ENCODE assay signal across 5 worm cellular contexts in the genomic region with DNA sequence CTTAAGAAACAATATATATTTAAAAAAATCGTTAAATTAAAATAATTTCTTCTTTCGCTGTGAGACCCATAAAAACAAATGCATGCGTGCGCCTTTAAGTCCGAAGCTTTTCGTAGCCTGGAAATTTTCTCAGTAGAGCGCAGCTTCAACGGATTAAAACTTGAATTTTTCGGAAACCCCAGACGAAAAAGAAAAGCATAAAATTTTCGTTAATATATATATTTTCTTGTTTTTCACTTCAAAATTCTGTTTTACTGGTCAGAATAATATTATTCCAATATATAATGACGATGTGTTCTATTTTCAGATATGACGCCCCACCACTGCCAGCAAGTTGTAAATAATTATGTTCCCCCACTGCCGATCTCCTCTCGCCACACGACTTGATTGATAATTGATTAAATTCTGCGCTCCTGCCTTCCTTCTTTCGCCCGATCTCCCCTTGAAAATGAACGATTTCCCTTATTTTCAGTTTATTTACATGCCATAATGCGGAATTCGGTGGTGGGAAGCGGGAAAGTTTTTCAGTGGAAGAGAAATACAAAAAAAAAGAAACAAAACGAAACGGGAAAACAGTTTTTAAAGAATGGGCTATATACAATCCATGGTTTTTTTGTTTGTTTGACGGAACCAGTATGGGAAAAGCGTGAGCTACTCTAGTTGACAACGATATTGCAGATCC.
TF ChIP-seq lines count a peak whose summit lies in the region.

No protein-coding gene starts in this region.

TF ChIP-seq in whole organism, L1 larva, 84 proteins besides CTCF, POLR2A, EP300 and RAD21 (continued from another document and continues in another):
- TF ChIP-seq aha-1 (tag; optimal IDR thresholded peaks at IDR 0.05; lab: Kevin White, UChicago) = no peak
- no peak for TF ChIP-seq vab-15 (tag; optimal IDR thresholded peaks at IDR 0.05; lab: Kevin White, UChicago)
- TF ChIP-seq lin-13 (GFP tag; optimal IDR thresholded peaks at IDR 0.05; lab: Kevin White, UChicago) = no peak
- no peak for TF ChIP-seq dpl-1 (GFP tag; optimal IDR thresholded peaks at IDR 0.05; lab: Kevin White, UChicago)
- TF ChIP-seq C04F5.9 (tag; optimal IDR thresholded peaks at IDR 0.05; lab: Kevin White, UChicago) = no peak
- TF ChIP-seq skn-1 (tag; optimal IDR thresholded peaks at IDR 0.05; lab: Kevin White, UChicago) = no peak
- TF ChIP-seq alr-1 (tag; optimal IDR thresholded peaks at IDR 0.05; lab: Kevin White, UChicago; ENCODE audit: borderline replicate concordance) = no peak
- TF ChIP-seq elt-2 (tag; optimal IDR thresholded peaks at IDR 0.05; lab: Kevin White, UChicago) = peak; percentile 30
- TF ChIP-seq nhr-237 (tag; optimal IDR thresholded peaks at IDR 0.05; lab: Kevin White, UChicago) = no peak
- no peak for TF ChIP-seq pag-3 (tag; optimal IDR thresholded peaks at IDR 0.05; lab: Kevin White, UChicago; ENCODE audit: borderline replicate concordance, insufficient read depth)
- no peak for TF ChIP-seq hpl-2 (GFP tag; optimal IDR thresholded peaks at IDR 0.05; lab: Kevin White, UChicago)
- no peak for TF ChIP-seq isw-1 (GFP tag; IDR thresholded peaks at IDR 0.05; lab: Robert Waterston, UW)
- no peak for TF ChIP-seq pqm-1 (tag; optimal IDR thresholded peaks at IDR 0.05; lab: Kevin White, UChicago)
- TF ChIP-seq ztf-11 (tag; optimal IDR thresholded peaks at IDR 0.05; lab: Kevin White, UChicago) = peak in 1 of 2 experiments; percentile 11
- TF ChIP-seq nhr-12 (tag; optimal IDR thresholded peaks at IDR 0.05; lab: Kevin White, UChicago) = no peak
- peak; percentile 56 for TF ChIP-seq nhr-90 (tag; optimal IDR thresholded peaks at IDR 0.05; lab: Kevin White, UChicago; ENCODE audit: poor library complexity)
- TF ChIP-seq nhr-11 (tag; optimal IDR thresholded peaks at IDR 0.05; lab: Kevin White, UChicago) = no peak
- no peak for TF ChIP-seq tlp-1 (tag; optimal IDR thresholded peaks at IDR 0.05; lab: Kevin White, UChicago)
- TF ChIP-seq jun-1 (tag; optimal IDR thresholded peaks at IDR 0.05; lab: Kevin White, UChicago) = no peak
- no peak for TF ChIP-seq nhr-28 (tag; optimal IDR thresholded peaks at IDR 0.05; lab: Kevin White, UChicago)
- TF ChIP-seq blmp-1 (tag; optimal IDR thresholded peaks at IDR 0.05; lab: Kevin White, UChicago) = no peak
- peak; percentile 20 for TF ChIP-seq nhr-20 (tag; optimal IDR thresholded peaks at IDR 0.05; lab: Kevin White, UChicago)
- TF ChIP-seq nhr-85 (tag; lab: Kevin White, UChicago) = peak; percentile 50
- TF ChIP-seq ceh-63 (GFP tag; optimal IDR thresholded peaks at IDR 0.05; lab: Kevin White, UChicago) = no peak
- no peak for TF ChIP-seq sox-4 (tag; optimal IDR thresholded peaks at IDR 0.05; lab: Kevin White, UChicago)

TF ChIP-seq in whole organism, L2 larva, 48 proteins besides CTCF, POLR2A, EP300 and RAD21 (continued from another document and continues in another):
- TF ChIP-seq unc-62 (GFP tag; optimal IDR thresholded peaks at IDR 0.05; lab: Kevin White, UChicago) (no peak), lsy-2 (tag; optimal IDR thresholded peaks at IDR 0.05; lab: Kevin White, UChicago) (peak in 1 of 2 experiments; percentile 37), ceh-16 (tag; optimal IDR thresholded peaks at IDR 0.05; lab: Kevin White, UChicago) (no peak), ztf-1 (GFP tag; conservative IDR thresholded peaks at IDR 0.05; lab: Robert Waterston, UW) (no peak), crh-2 (tag; optimal IDR thresholded peaks at IDR 0.05; lab: Kevin White, UChicago) (peak; percentile 16), zag-1 (tag; optimal IDR thresholded peaks at IDR 0.05; lab: Kevin White, UChicago) (no peak), nhr-237 (tag; optimal IDR thresholded peaks at IDR 0.05; lab: Kevin White, UChicago) (no peak), nhr-129 (tag; optimal IDR thresholded peaks at IDR 0.05; lab: Kevin White, UChicago) (peak; percentile 65), nhr-25 (tag; optimal IDR thresholded peaks at IDR 0.05; lab: Kevin White, UChicago) (no peak), aly-2 (tag; optimal IDR thresholded peaks at IDR 0.05; lab: Kevin White, UChicago) (no peak), unc-55 (GFP tag; optimal IDR thresholded peaks at IDR 0.05; lab: Kevin White, UChicago) (no peak), lin-39 (tag; optimal IDR thresholded peaks at IDR 0.05; lab: Kevin White, UChicago) (no peak), nhr-10 (tag; optimal IDR thresholded peaks at IDR 0.05; lab: Kevin White, UChicago) (no peak), nhr-6 (tag; optimal IDR thresholded peaks at IDR 0.05; lab: Kevin White, UChicago) (no peak), nhr-21 (tag; optimal IDR thresholded peaks at IDR 0.05; lab: Kevin White, UChicago) (peak; percentile 48), peb-1 (tag; optimal IDR thresholded peaks at IDR 0.05; lab: Kevin White, UChicago) (no peak), sma-9 (GFP tag; optimal IDR thresholded peaks at IDR 0.05; lab: Kevin White, UChicago) (no peak), sma-9 (tag; optimal IDR thresholded peaks at IDR 0.05; lab: Kevin White, UChicago) (no peak), lin-11 (tag; optimal IDR thresholded peaks at IDR 0.05; lab: Kevin White, UChicago) (no peak), elt-3 (tag; optimal IDR thresholded peaks at IDR 0.05; lab: Kevin White, UChicago) (no peak), gmeb-1 (tag; optimal IDR thresholded peaks at IDR 0.05; lab: Kevin White, UChicago) (no peak), ztf-4 (tag; optimal IDR thresholded peaks at IDR 0.05; lab: Kevin White, UChicago) (peak; percentile 2), lin-13 (GFP tag; optimal IDR thresholded peaks at IDR 0.05; lab: Kevin White, UChicago) (peak; percentile 47), Y55F3AM.14 (GFP tag; optimal IDR thresholded peaks at IDR 0.05; lab: Kevin White, UChicago) (peak; percentile 54), F13H6.1 (tag; optimal IDR thresholded peaks at IDR 0.05; lab: Kevin White, UChicago) (no peak), ZK546.5 (tag; optimal IDR thresholded peaks at IDR 0.05; lab: Kevin White, UChicago) (no peak), skn-1 (tag; optimal IDR thresholded peaks at IDR 0.05; lab: Kevin White, UChicago) (no peak)

TF ChIP-seq in whole organism, L3 larva, 47 proteins besides CTCF, POLR2A, EP300 and RAD21 (continued from another document):
- TF ChIP-seq nhr-23 (tag; optimal IDR thresholded peaks at IDR 0.05; lab: Kevin White, UChicago) = peak; percentile 14
- TF ChIP-seq nhr-11 (tag; optimal IDR thresholded peaks at IDR 0.05; lab: Kevin White, UChicago) = no peak
- TF ChIP-seq elt-3 (tag; optimal IDR thresholded peaks at IDR 0.05; lab: Kevin White, UChicago) = no peak
- TF ChIP-seq eor-1 (tag; optimal IDR thresholded peaks at IDR 0.05; lab: Kevin White, UChicago) = no peak
- no peak for TF ChIP-seq daf-12 (tag; optimal IDR thresholded peaks at IDR 0.05; lab: Kevin White, UChicago)
- no peak for TF ChIP-seq mml-1 (tag; optimal IDR thresholded peaks at IDR 0.05; lab: Kevin White, UChicago)
- peak; percentile 17 for TF ChIP-seq jun-1 (tag; optimal IDR thresholded peaks at IDR 0.05; lab: Kevin White, UChicago)
- TF ChIP-seq fkh-2 (tag; optimal IDR thresholded peaks at IDR 0.05; lab: Kevin White, UChicago) = no peak
- TF ChIP-seq R02D3.7 (tag; optimal IDR thresholded peaks at IDR 0.05; lab: Kevin White, UChicago) = no peak
- peak; percentile 65 for TF ChIP-seq nhr-43 (tag; optimal IDR thresholded peaks at IDR 0.05; lab: Kevin White, UChicago; ENCODE audit: poor library complexity, severe bottlenecking)
- TF ChIP-seq pqm-1 (tag; optimal IDR thresholded peaks at IDR 0.05; lab: Kevin White, UChicago) = no peak
- peak; percentile 69 for TF ChIP-seq ztf-4 (tag; optimal IDR thresholded peaks at IDR 0.05; lab: Kevin White, UChicago)
- peak; percentile 46 for TF ChIP-seq tbx-2 (tag; optimal IDR thresholded peaks at IDR 0.05; lab: Kevin White, UChicago)
- peak; percentile 46 for TF ChIP-seq lsy-12 (tag; optimal IDR thresholded peaks at IDR 0.05; lab: Kevin White, UChicago)
- TF ChIP-seq unc-39 (tag; optimal IDR thresholded peaks at IDR 0.05; lab: Kevin White, UChicago) = no peak
- no peak for TF ChIP-seq fkh-10 (GFP tag; optimal IDR thresholded peaks at IDR 0.05; lab: Kevin White, UChicago)
- no peak for TF ChIP-seq zag-1 (tag; optimal IDR thresholded peaks at IDR 0.05; lab: Kevin White, UChicago)
- TF ChIP-seq hmg-11 (tag; optimal IDR thresholded peaks at IDR 0.05; lab: Kevin White, UChicago) = peak; percentile 9
- no peak for TF ChIP-seq nhr-25 (tag; optimal IDR thresholded peaks at IDR 0.05; lab: Kevin White, UChicago)
- TF ChIP-seq pha-4 (tag; optimal IDR thresholded peaks at IDR 0.05; lab: Kevin White, UChicago) = peak; percentile 46
- no peak for TF ChIP-seq ZK546.5 (tag; optimal IDR thresholded peaks at IDR 0.05; lab: Kevin White, UChicago)
- no peak for TF ChIP-seq nhr-12 (tag; optimal IDR thresholded peaks at IDR 0.05; lab: Kevin White, UChicago)

TF ChIP-seq in whole organism, L4 larva, 104 proteins besides CTCF, POLR2A, EP300 and RAD21 (continued from another document and continues in another):
- TF ChIP-seq tag-97 (GFP tag; IDR thresholded peaks at IDR 0.05; lab: Robert Waterston, UW) (no peak), F44E2.7 (GFP tag; IDR thresholded peaks at IDR 0.05; lab: Robert Waterston, UW) (no peak), ceh-20 (GFP tag; IDR thresholded peaks at IDR 0.05; lab: Robert Waterston, UW) (no peak), saeg-2 (GFP tag; IDR thresholded peaks at IDR 0.05; lab: Robert Waterston, UW) (no peak), nhr-237 (tag; optimal IDR thresholded peaks at IDR 0.05; lab: Kevin White, UChicago) (no peak), dpl-1 (GFP tag; optimal IDR thresholded peaks at IDR 0.05; lab: Kevin White, UChicago) (no peak), spr-1 (tag; optimal IDR thresholded peaks at IDR 0.05; lab: Kevin White, UChicago) (peak; percentile 33), aly-2 (tag; optimal IDR thresholded peaks at IDR 0.05; lab: Kevin White, UChicago) (no peak), egl-43 (GFP tag; IDR thresholded peaks at IDR 0.05; lab: Robert Waterston, UW) (0 out of 2 replicates have a peak, but pooled peaks have one; percentile 28), Y75B8A.6 (GFP tag; IDR thresholded peaks at IDR 0.05; lab: Robert Waterston, UW) (peak; percentile 3; the same call in 1 of the 2 replicates), nhr-102 (tag; optimal IDR thresholded peaks at IDR 0.05; lab: Kevin White, UChicago) (peak; percentile 60), nhr-48 (tag; optimal IDR thresholded peaks at IDR 0.05; lab: Kevin White, UChicago) (peak; percentile 51), lin-39 (tag; optimal IDR thresholded peaks at IDR 0.05; lab: Kevin White, UChicago) (no peak), Y105C5A.15 (GFP tag; IDR thresholded peaks at IDR 0.05; lab: Robert Waterston, UW) (0 out of 2 replicates have a peak, but pooled peaks have one; percentile 40), Y5F2A.4 (GFP tag; optimal IDR thresholded peaks at IDR 0.05; lab: Kevin White, UChicago) (peak; percentile 21), set-16 (GFP tag; IDR thresholded peaks at IDR 0.05; lab: Robert Waterston, UW) (no peak), nhr-42 (GFP tag; IDR thresholded peaks at IDR 0.05; lab: Robert Waterston, UW) (0 out of 2 replicates have a peak, but pooled peaks have one; percentile 6), nhr-28 (tag; optimal IDR thresholded peaks at IDR 0.05; lab: Kevin White, UChicago) (no peak), arid-1 (GFP tag; conservative IDR thresholded peaks at IDR 0.05; lab: Robert Waterston, UW) (no peak; the same call in 1 of the 2 replicates), hmg-1.1 (GFP tag; IDR thresholded peaks at IDR 0.05; lab: Robert Waterston, UW) (no peak), hlh-30 (tag; optimal IDR thresholded peaks at IDR 0.05; lab: Kevin White, UChicago; ENCODE audit: insufficient read depth) (peak; percentile 11), jun-1 (tag; optimal IDR thresholded peaks at IDR 0.05; lab: Kevin White, UChicago) (no peak), php-3 (GFP tag; IDR thresholded peaks at IDR 0.05; lab: Robert Waterston, UW) (0 out of 2 replicates have a peak, but pooled peaks have one; percentile 31), ceh-82 (tag; optimal IDR thresholded peaks at IDR 0.05; lab: Kevin White, UChicago) (no peak), aha-1 (tag; lab: Kevin White, UChicago) (peak; percentile 30), ceh-32 (tag; optimal IDR thresholded peaks at IDR 0.05; lab: Kevin White, UChicago; ENCODE audit: poor library complexity) (no peak), daf-19 (GFP tag; conservative IDR thresholded peaks at IDR 0.05; lab: Robert Waterston, UW) (no peak), nhr-25 (tag; optimal IDR thresholded peaks at IDR 0.05; lab: Kevin White, UChicago; ENCODE audit: borderline replicate concordance, insufficient read depth) (no peak), gei-8 (GFP tag; optimal IDR thresholded peaks at IDR 0.05; lab: Kevin White, UChicago) (no peak), T20F7.1 (GFP tag; optimal IDR thresholded peaks at IDR 0.05; lab: Kevin White, UChicago) (no peak)

TF ChIP-seq in whole organism, young adult, 124 proteins besides CTCF, POLR2A, EP300 and RAD21 (continued from another document and continues in another):
- TF ChIP-seq somi-1 (GFP tag; optimal IDR thresholded peaks at IDR 0.05; lab: Kevin White, UChicago) = peak; percentile 73
- no peak for TF ChIP-seq F57A8.1 (GFP tag; optimal IDR thresholded peaks at IDR 0.05; lab: Kevin White, UChicago)
- TF ChIP-seq lin-26 (GFP tag; IDR thresholded peaks at IDR 0.05; lab: Robert Waterston, UW) = no peak; the same call in 1 of the 2 replicates
- TF ChIP-seq let-607 (tag; optimal IDR thresholded peaks at IDR 0.05; lab: Kevin White, UChicago) = peak; percentile 7 to 43
- no peak for TF ChIP-seq lsy-27 (tag; optimal IDR thresholded peaks at IDR 0.05; lab: Kevin White, UChicago; ENCODE audit: borderline replicate concordance, insufficient read depth)
- peak; percentile 62 for TF ChIP-seq dpff-1 (tag; optimal IDR thresholded peaks at IDR 0.05; lab: Kevin White, UChicago)
- 0 out of 2 replicates have a peak, but pooled peaks have one; percentile 21 for TF ChIP-seq C06A6.2 (GFP tag; conservative IDR thresholded peaks at IDR 0.05; lab: Robert Waterston, UW)
- no peak for TF ChIP-seq C17E4.6 (GFP tag; IDR thresholded peaks at IDR 0.05; lab: Robert Waterston, UW)
- peak; percentile 12; the same call in 1 of the 2 replicates for TF ChIP-seq rcor-1 (GFP tag; IDR thresholded peaks at IDR 0.05; lab: Robert Waterston, UW)
- TF ChIP-seq ztf-18 (tag; optimal IDR thresholded peaks at IDR 0.05; lab: Kevin White, UChicago) = peak; percentile 36
- TF ChIP-seq nhr-27 (tag; optimal IDR thresholded peaks at IDR 0.05; lab: Kevin White, UChicago) = no peak
- TF ChIP-seq atf-7 (tag; optimal IDR thresholded peaks at IDR 0.05; lab: Kevin White, UChicago) = peak; percentile 31
- TF ChIP-seq tbp1 (GFP tag; optimal IDR thresholded peaks at IDR 0.05; lab: Kevin White, UChicago) = peak; percentile 60
- TF ChIP-seq let-526 (GFP tag; IDR thresholded peaks at IDR 0.05; lab: Robert Waterston, UW) = no peak
- TF ChIP-seq madf-6 (GFP tag; IDR thresholded peaks at IDR 0.05; lab: Robert Waterston, UW) = peak; percentile 76
- TF ChIP-seq attf-5 (GFP tag; optimal IDR thresholded peaks at IDR 0.05; lab: Kevin White, UChicago) = peak; percentile 67
- TF ChIP-seq madf-10 (tag; optimal IDR thresholded peaks at IDR 0.05; lab: Kevin White, UChicago) = peak; percentile 34
- TF ChIP-seq ceh-100 (GFP tag; IDR thresholded peaks at IDR 0.05; lab: Robert Waterston, UW) = no peak
- no peak for TF ChIP-seq zfh-2 (GFP tag; conservative IDR thresholded peaks at IDR 0.05; lab: Robert Waterston, UW)
- TF ChIP-seq nfya-1 (tag; optimal IDR thresholded peaks at IDR 0.05; lab: Kevin White, UChicago; ENCODE audit: borderline replicate concordance, insufficient read depth) = no peak
- peak; percentile 53 for TF ChIP-seq ZK185.1 (tag; optimal IDR thresholded peaks at IDR 0.05; lab: Kevin White, UChicago; ENCODE audit: poor library complexity, severe bottlenecking)
- TF ChIP-seq hrde-1 (tag; optimal IDR thresholded peaks at IDR 0.05; lab: Kevin White, UChicago; ENCODE audit: borderline replicate concordance) = no peak
- TF ChIP-seq aptf-2 (GFP tag; conservative IDR thresholded peaks at IDR 0.05; lab: Robert Waterston, UW) = no peak
- no peak for TF ChIP-seq rpc-1 (optimal IDR thresholded peaks at IDR 0.05; lab: Kevin White, UChicago)
- no peak for TF ChIP-seq rpc-1 (tag; optimal IDR thresholded peaks at IDR 0.05; lab: Kevin White, UChicago)
- TF ChIP-seq snpc-1.3 (tag; optimal IDR thresholded peaks at IDR 0.05; lab: Kevin White, UChicago; ENCODE audit: insufficient read depth) = no peak
- no peak for TF ChIP-seq mel-28 (tag; optimal IDR thresholded peaks at IDR 0.05; lab: Kevin White, UChicago; ENCODE audit: borderline replicate concordance)
- no peak for TF ChIP-seq ceh-58 (GFP tag; IDR thresholded peaks at IDR 0.05; lab: Robert Waterston, UW)
- TF ChIP-seq lsl-1 (GFP tag; optimal IDR thresholded peaks at IDR 0.05; lab: Kevin White, UChicago) = peak; percentile 92
- no peak for TF ChIP-seq lir-1 (GFP tag; conservative IDR thresholded peaks at IDR 0.05; lab: Robert Waterston, UW)
- no peak for TF ChIP-seq dpl-1 (GFP tag; optimal IDR thresholded peaks at IDR 0.05; lab: Kevin White, UChicago)
- 0 out of 2 replicates have a peak, but pooled peaks have one; percentile 3 for TF ChIP-seq bed-1 (GFP tag; IDR thresholded peaks at IDR 0.05; lab: Robert Waterston, UW)
